Fruit fly (Drosophila melanogaster): Measurements from ENCODE around the gene CG32462.

DNA sequence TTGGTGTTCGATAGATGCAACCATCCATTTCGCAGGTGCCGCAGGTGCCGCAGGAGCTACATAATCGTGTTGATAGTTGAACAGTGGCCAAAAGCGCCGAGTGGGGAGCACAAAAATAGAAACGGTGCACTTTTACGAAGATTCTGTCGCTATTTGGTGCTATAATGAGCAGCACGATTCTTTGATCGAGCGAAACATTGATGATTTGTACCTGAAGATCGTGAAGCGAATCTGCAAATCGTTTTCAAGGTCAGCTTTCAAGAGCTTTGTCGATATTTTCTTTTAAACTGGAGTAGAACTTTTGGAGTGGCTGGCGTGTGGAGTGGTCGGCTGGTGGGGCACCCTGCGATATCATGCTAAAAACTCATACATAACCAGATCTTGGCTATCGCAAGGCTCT is 45.1 kb upstream of the CG32462 start, which contains the start of gene CG11131:
- no peak for TF ChIP-seq Myc (optimal IDR thresholded peaks at IDR 0.05)
- no peak for TF ChIP-seq psq (GFP tag; optimal IDR thresholded peaks at IDR 0.05)
- TF ChIP-seq br (GFP tag; optimal IDR thresholded peaks at IDR 0.05) = no peak
- TF ChIP-seq Hnf4 (GFP tag; optimal IDR thresholded peaks at IDR 0.05) = no peak
- no peak for TF ChIP-seq pan (optimal IDR thresholded peaks at IDR 0.05)
- TF ChIP-seq Abd-B (GFP tag; optimal IDR thresholded peaks at IDR 0.05) = no peak
- no peak for TF ChIP-seq foxo (GFP tag; optimal IDR thresholded peaks at IDR 0.05)
- TF ChIP-seq lola (GFP tag; optimal IDR thresholded peaks at IDR 0.05) = no peak
- no peak for TF ChIP-seq Hr78 (GFP tag; optimal IDR thresholded peaks at IDR 0.05)
- no peak for TF ChIP-seq sage (GFP tag; optimal IDR thresholded peaks at IDR 0.05)
- no peak for TF ChIP-seq rgr (GFP tag; optimal IDR thresholded peaks at IDR 0.05)
- no peak for TF ChIP-seq Jra (GFP tag; optimal IDR thresholded peaks at IDR 0.05)
- no peak for TF ChIP-seq Mio (GFP tag; optimal IDR thresholded peaks at IDR 0.05)
- TF ChIP-seq GATAd (GFP tag; optimal IDR thresholded peaks at IDR 0.05) = no peak

Data from whole organism, wandering third instar larva.